Fruit fly (Drosophila melanogaster): ENCODE results near the gene CG32152.

CG32152 gene

dm6 chr3L:16189925-16190231 is 46.0 kb upstream of the CG32152 start:
- TF ChIP-seq CG16779 (GFP tag; IDR thresholded peaks at IDR 0.05) (peak; percentile 37; the same call in 1 of the 2 replicates), HLH54F (GFP tag; optimal IDR thresholded peaks at IDR 0.05) (no peak), Nf-YA (GFP tag; IDR thresholded peaks at IDR 0.05) (no peak), Fer1 (GFP tag; optimal IDR thresholded peaks at IDR 0.05) (no peak), onecut (GFP tag; IDR thresholded peaks at IDR 0.05) (no peak), Ets65A (GFP tag) (peak; percentile 75), Dp (GFP tag; optimal IDR thresholded peaks at IDR 0.05) (no peak), Oli (tag; optimal IDR thresholded peaks at IDR 0.05) (no peak)

- TF ChIP-seq CG11560 (tag; IDR thresholded peaks at IDR 0.05): 0 out of 3 replicates have a peak, but pooled peaks have one; percentile 26
- TF ChIP-seq en (GFP tag; optimal IDR thresholded peaks at IDR 0.05): no peak
Observed at dm6 chr3L:16189058-16189924, 45.5 kb upstream of the CG32152 start.

- peak; percentile 77 for TF ChIP-seq Med (GFP tag)
- TF ChIP-seq odd (GFP tag; optimal IDR thresholded peaks at IDR 0.05): no peak
- peak; percentile 58 for TF ChIP-seq crol (GFP tag; IDR thresholded peaks at IDR 0.05)
- no peak for TF ChIP-seq ap (GFP tag; IDR thresholded peaks at IDR 0.05)
Observed at dm6 chr3L:16183493-16183892, 39.7 kb upstream of the CG32152 start.

- 0 out of 3 replicates have a peak, but pooled peaks have one; percentile 7 for TF ChIP-seq ci (GFP tag; IDR thresholded peaks at IDR 0.05)
- TF ChIP-seq esg (GFP tag; conservative IDR thresholded peaks at IDR 0.05): no peak
- peak; percentile 9 for TF ChIP-seq CG7556 (GFP tag; optimal IDR thresholded peaks at IDR 0.05)
- TF ChIP-seq CG6689 (GFP tag; IDR thresholded peaks at IDR 0.05): no peak
- 0 out of 2 replicates have a peak, but pooled peaks have one; percentile 26 for TF ChIP-seq seq (GFP tag; IDR thresholded peaks at IDR 0.05)
- TF ChIP-seq Deaf1 (tag; optimal IDR thresholded peaks at IDR 0.05): peak; percentile 63
- peak; percentile 50 for TF ChIP-seq cg (GFP tag; optimal IDR thresholded peaks at IDR 0.05)
- TF ChIP-seq Med (GFP tag): peak; percentile 43
- TF ChIP-seq grau (tag; optimal IDR thresholded peaks at IDR 0.05): peak; percentile 60
- peak in 1 of 2 experiments; percentile 21 for TF ChIP-seq bsh (GFP tag; optimal IDR thresholded peaks at IDR 0.05)
- no peak for TF ChIP-seq CG10274 (GFP tag; optimal IDR thresholded peaks at IDR 0.05)
- TF ChIP-seq Hey (tag; optimal IDR thresholded peaks at IDR 0.05): no peak
- 0 out of 3 replicates have a peak, but pooled peaks have one; percentile 11 for TF ChIP-seq row (GFP tag; IDR thresholded peaks at IDR 0.05)
- TF ChIP-seq cad (GFP tag; optimal IDR thresholded peaks at IDR 0.05): no peak
- no peak for TF ChIP-seq CG32767 (GFP tag; IDR thresholded peaks at IDR 0.05)
- TF ChIP-seq Dad (GFP tag; optimal IDR thresholded peaks at IDR 0.05): no peak
- no peak for TF ChIP-seq pnt (GFP tag; optimal IDR thresholded peaks at IDR 0.05)
- TF ChIP-seq tgo (GFP tag; IDR thresholded peaks at IDR 0.05): no peak
- no peak for TF ChIP-seq fd96Cb (tag; optimal IDR thresholded peaks at IDR 0.05)
- TF ChIP-seq CG8359 (GFP tag; optimal IDR thresholded peaks at IDR 0.05; ENCODE audit: borderline replicate concordance): no peak
- TF ChIP-seq Nf-YC (tag; optimal IDR thresholded peaks at IDR 0.05): no peak
- no peak for TF ChIP-seq CG6654 (GFP tag; optimal IDR thresholded peaks at IDR 0.05)
- peak; percentile 11 for TF ChIP-seq Sox102F (GFP tag; optimal IDR thresholded peaks at IDR 0.05)
- no peak for TF ChIP-seq Dref (GFP tag; IDR thresholded peaks at IDR 0.05)
- TF ChIP-seq disco-r (GFP tag; optimal IDR thresholded peaks at IDR 0.05): no peak
- no peak for TF ChIP-seq CG3407 (GFP tag; optimal IDR thresholded peaks at IDR 0.05)
- no peak for TF ChIP-seq CG14050 (GFP tag; IDR thresholded peaks at IDR 0.05)
- TF ChIP-seq slou (GFP tag; optimal IDR thresholded peaks at IDR 0.05): no peak
- TF ChIP-seq CG11504 (tag; optimal IDR thresholded peaks at IDR 0.05): peak; percentile 8
- TF ChIP-seq ase (GFP tag; IDR thresholded peaks at IDR 0.05): no peak
- no peak for TF ChIP-seq Fer3 (tag; optimal IDR thresholded peaks at IDR 0.05)
Observed at dm6 chr3L:16182633-16183462, 39.0 kb upstream of the CG32152 start.
